Worm (Caenorhabditis elegans): ENCODE results near the gene F40F12.3.

ce11 chrIII:9963447-9963846 is 42.8 kb upstream of the F40F12.3 start:
- TF ChIP-seq elt-3 (tag; optimal IDR thresholded peaks at IDR 0.05) (no peak), ceh-82 (tag; optimal IDR thresholded peaks at IDR 0.05) (no peak), nhr-28 (tag; optimal IDR thresholded peaks at IDR 0.05) (no peak), nhr-11 (tag; optimal IDR thresholded peaks at IDR 0.05) (no peak), nhr-76 (tag; optimal IDR thresholded peaks at IDR 0.05) (no peak), nhr-12 (tag; optimal IDR thresholded peaks at IDR 0.05) (no peak)
